Worm (Caenorhabditis elegans) whole organism, L4 larva: ENCODE measurements around the gene pgl-3.

Experiments
- D1046.2 ChIP-seq: fragments of 200-800 bp; sonication (Bioruptor generic); IDR thresholded peaks from 2 replicates; pipeline ENCODE4 v1.3.6; 2022; ENCODE audit warnings: missing genetic modification characterization, missing compliant biosample characterization
- F44E2.7 ChIP-seq: fragments of 200-800 bp; sonication (Bioruptor generic); IDR thresholded peaks from 2 replicates; pipeline ENCODE4 v2.1.2; 2022; ENCODE audit warnings: missing genetic modification characterization, missing compliant biosample characterization
- F49E8.2 ChIP-seq: sonication (generic microtip); optimal IDR thresholded peaks from 2 replicates; lab custom pipeline; 2016; ENCODE audit warnings: missing compliant biosample characterization, mild to moderate bottlenecking, missing genetic modification characterization, borderline replicate concordance
- aha-1 ChIP-seq: fragments of 150-350 bp; peaks from one replicate; lab custom pipeline; 2014; ENCODE audit warnings: missing biosample characterization, missing genetic modification characterization
- arid-1 ChIP-seq: fragments of 200-800 bp; sonication (Bioruptor generic); conservative IDR thresholded peaks from 2 replicates; pipeline ENCODE4 v1.3.6; 2022; ENCODE audit warnings: missing genetic modification reagents, missing genetic modification characterization, missing compliant biosample characterization
- ceh-20 ChIP-seq: fragments of 200-800 bp; sonication (Bioruptor generic); IDR thresholded peaks from 2 replicates; pipeline ENCODE4 v1.3.6; 2022; ENCODE audit warnings: missing genetic modification reagents, missing genetic modification characterization, missing compliant biosample characterization
- ceh-44 ChIP-seq: fragments of 200-800 bp; sonication (Bioruptor generic); IDR thresholded peaks from 2 replicates; pipeline ENCODE4 v1.3.6; 2022; ENCODE audit warnings: missing genetic modification reagents, missing genetic modification characterization, missing compliant biosample characterization
- ces-1 ChIP-seq: fragments of 150-350 bp; sonication (generic microtip); optimal IDR thresholded peaks from 4 replicates; lab custom pipeline; 2014; ENCODE audit warnings: missing biosample characterization, missing genetic modification reagents, missing genetic modification characterization
- ctbp-1 ChIP-seq: fragments of 200-800 bp; sonication (Bioruptor generic); IDR thresholded peaks from 2 replicates; pipeline ENCODE4 v1.3.6; 2022; ENCODE audit warnings: missing genetic modification reagents, missing genetic modification characterization, missing compliant biosample characterization
- daf-16 ChIP-seq, 3 experiments: sonication (generic microtip); optimal IDR thresholded peaks; 2 replicates each; lab custom pipeline; 2016 to 2017; ENCODE audit warnings: missing genetic modification characterization in 3 of 3, missing genetic modification reagents in 3 of 3, mild to moderate bottlenecking in 2 of 3, missing compliant biosample characterization in 2 of 3, missing biosample characterization in 1 of 3, moderate library complexity in 1 of 3
- dmd-6 ChIP-seq: fragments of 200-800 bp; sonication (Bioruptor generic); IDR thresholded peaks from 2 replicates; pipeline ENCODE4 v1.3.6; 2022; ENCODE audit warnings: missing genetic modification reagents, missing genetic modification characterization, missing compliant biosample characterization
- dmd-8 ChIP-seq: fragments of 200-800 bp; sonication (Bioruptor generic); IDR thresholded peaks from 2 replicates; pipeline ENCODE4 v1.3.6; 2022; ENCODE audit warnings: missing genetic modification characterization, missing compliant biosample characterization
- dpl-1 ChIP-seq: fragments of 150-350 bp; optimal IDR thresholded peaks from 2 replicates; lab custom pipeline; 2014; ENCODE audit warnings: missing biosample characterization, missing genetic modification reagents, missing genetic modification characterization
- duxl-1 ChIP-seq: sonication (generic microtip); optimal IDR thresholded peaks from 2 replicates; lab custom pipeline; 2016; ENCODE audit warnings: mild to moderate bottlenecking, missing genetic modification characterization, moderate library complexity, missing compliant biosample characterization; ENCODE audit not compliant: poor library complexity
- dve-1 ChIP-seq: sonication (generic microtip); optimal IDR thresholded peaks from 2 replicates; lab custom pipeline; 2017; ENCODE audit warnings: antibody characterized with exemption, mild to moderate bottlenecking, missing genetic modification characterization, missing compliant biosample characterization; ENCODE audit not compliant: insufficient read depth
- egl-27 ChIP-seq: sonication (generic microtip); optimal IDR thresholded peaks from 3 replicates; lab custom pipeline; 2017; ENCODE audit warnings: missing biosample characterization, missing genetic modification reagents, missing genetic modification characterization
- hlh-11 ChIP-seq: fragments of 200-800 bp; sonication (Bioruptor generic); optimal IDR thresholded peaks from 2 replicates; lab custom pipeline; 2018; ENCODE audit warnings: mild to moderate bottlenecking, missing genetic modification characterization, missing compliant biosample characterization
- hlh-30 ChIP-seq: sonication (generic microtip); optimal IDR thresholded peaks from 2 replicates; lab custom pipeline; 2017; ENCODE audit warnings: antibody characterized with exemption, mild to moderate bottlenecking, missing genetic modification characterization, missing compliant biosample characterization; ENCODE audit not compliant: insufficient read depth
- hmg-1.1 ChIP-seq: fragments of 200-800 bp; sonication (Bioruptor generic); IDR thresholded peaks from 2 replicates; pipeline ENCODE4 v1.3.6; 2022; ENCODE audit warnings: missing genetic modification reagents, missing genetic modification characterization, missing compliant biosample characterization
- lin-38 ChIP-seq: fragments of 200-800 bp; sonication (Bioruptor generic); IDR thresholded peaks from 2 replicates; pipeline ENCODE4 v1.3.6; 2022; ENCODE audit warnings: missing genetic modification reagents, missing genetic modification characterization, missing compliant biosample characterization
- lsy-2 ChIP-seq, 2 experiments: fragments of 150-350 bp in 1 of 2; sonication (generic microtip) in 1 of 2; optimal IDR thresholded peaks; 2 replicates each; lab custom pipeline; 2014 to 2017; ENCODE audit warnings: missing biosample characterization in 2 of 2, missing genetic modification characterization in 2 of 2
- mdt-29 ChIP-seq: fragments of 200-800 bp; sonication (Bioruptor generic); IDR thresholded peaks from 2 replicates; pipeline ENCODE4 v1.3.6; 2022; ENCODE audit warnings: missing genetic modification reagents, missing genetic modification characterization, missing compliant biosample characterization
- mep-1 ChIP-seq: fragments of 150-350 bp; sonication (generic microtip); optimal IDR thresholded peaks from 3 replicates; lab custom pipeline; 2014; ENCODE audit warnings: missing biosample characterization, missing genetic modification characterization
- mes-2 ChIP-seq: sonication (generic microtip); optimal IDR thresholded peaks from 2 replicates; lab custom pipeline; 2016; ENCODE audit warnings: missing genotype, mild to moderate bottlenecking, missing genetic modification characterization, missing compliant biosample characterization; ENCODE audit not compliant: poor library complexity, severe bottlenecking
- mxl-3 ChIP-seq: fragments of 200-800 bp; sonication (Bioruptor generic); optimal IDR thresholded peaks from 2 replicates; lab custom pipeline; 2018; ENCODE audit warnings: mild to moderate bottlenecking, missing genetic modification characterization, missing compliant biosample characterization
- nhr-102 ChIP-seq: sonication (generic microtip); optimal IDR thresholded peaks from 2 replicates; lab custom pipeline; 2016; ENCODE audit warnings: mild to moderate bottlenecking, missing genetic modification characterization, moderate library complexity, missing compliant biosample characterization
- nhr-11 ChIP-seq: fragments of 150-350 bp; optimal IDR thresholded peaks from 2 replicates; lab custom pipeline; 2014; ENCODE audit warnings: missing biosample characterization, missing genetic modification characterization
- nhr-111 ChIP-seq: fragments of 200-800 bp; sonication (Bioruptor generic); optimal IDR thresholded peaks from 2 replicates; lab custom pipeline; 2018; ENCODE audit warnings: mild to moderate bottlenecking, missing genetic modification characterization, missing compliant biosample characterization
- nhr-237 ChIP-seq: sonication (generic microtip); optimal IDR thresholded peaks from 2 replicates; lab custom pipeline; 2017; ENCODE audit warnings: missing biosample characterization, missing genetic modification characterization
- nhr-28 ChIP-seq: fragments of 150-350 bp; optimal IDR thresholded peaks from 2 replicates; lab custom pipeline; 2014; ENCODE audit warnings: missing biosample characterization, missing genetic modification characterization
- nhr-6 ChIP-seq: fragments of 150-350 bp; optimal IDR thresholded peaks from 2 replicates; lab custom pipeline; 2014; ENCODE audit warnings: missing biosample characterization, missing genetic modification characterization
- nhr-77 ChIP-seq: fragments of 150-350 bp; optimal IDR thresholded peaks from 2 replicates; lab custom pipeline; 2014; ENCODE audit warnings: missing biosample characterization, missing genetic modification characterization
- pqm-1 ChIP-seq: sonication (generic microtip); optimal IDR thresholded peaks from 2 replicates; lab custom pipeline; 2017; ENCODE audit warnings: missing biosample characterization, missing genetic modification characterization
- rbr-2 ChIP-seq: sonication (generic microtip); optimal IDR thresholded peaks from 2 replicates; lab custom pipeline; 2016; ENCODE audit warnings: missing genotype, missing genetic modification characterization, missing compliant biosample characterization
- saeg-2 ChIP-seq: fragments of 200-800 bp; sonication (Bioruptor generic); IDR thresholded peaks from 2 replicates; pipeline ENCODE4 v1.3.6; 2022; ENCODE audit warnings: missing genetic modification reagents, missing genetic modification characterization, missing compliant biosample characterization
- set-16 ChIP-seq: fragments of 200-800 bp; sonication (Bioruptor generic); IDR thresholded peaks from 2 replicates; pipeline ENCODE4 v1.3.6; 2022; ENCODE audit warnings: missing genetic modification reagents, missing genetic modification characterization, missing compliant biosample characterization
- snpc-4 ChIP-seq: fragments of 150-350 bp; optimal IDR thresholded peaks from 2 replicates; lab custom pipeline; 2014; ENCODE audit warnings: missing biosample characterization, missing genetic modification characterization
- tag-97 ChIP-seq: fragments of 200-800 bp; sonication (Bioruptor generic); IDR thresholded peaks from 2 replicates; pipeline ENCODE4 v1.3.6; 2022; ENCODE audit warnings: missing genetic modification characterization, missing compliant biosample characterization
- unc-62 ChIP-seq, 3 experiments: fragments of 150-350 bp in 1 of 3; sonication (generic microtip); optimal IDR thresholded peaks in 2 of 3; peaks in 1 of 3; 1 replicate in 1 of 3; 2 replicates in 2 of 3; lab custom pipeline; 2014 to 2017; ENCODE audit warnings: missing biosample characterization in 3 of 3, missing genetic modification characterization in 3 of 3, missing genetic modification reagents in 3 of 3, missing genotype in 1 of 3
- vab-7 ChIP-seq: fragments of 200-800 bp; sonication (Bioruptor generic); IDR thresholded peaks from 2 replicates; pipeline ENCODE4 v1.3.6; 2022; ENCODE audit warnings: missing genetic modification reagents, missing genetic modification characterization, missing compliant biosample characterization
- zfp-2 ChIP-seq: sonication (generic microtip); optimal IDR thresholded peaks from 2 replicates; lab custom pipeline; 2016; ENCODE audit warnings: mild to moderate bottlenecking, missing genetic modification characterization, missing compliant biosample characterization
- ztf-7 ChIP-seq: fragments of 150-350 bp; optimal IDR thresholded peaks from 2 replicates; lab custom pipeline; 2014; ENCODE audit warnings: missing biosample characterization, missing genetic modification characterization

Gene pgl-3

DNA sequence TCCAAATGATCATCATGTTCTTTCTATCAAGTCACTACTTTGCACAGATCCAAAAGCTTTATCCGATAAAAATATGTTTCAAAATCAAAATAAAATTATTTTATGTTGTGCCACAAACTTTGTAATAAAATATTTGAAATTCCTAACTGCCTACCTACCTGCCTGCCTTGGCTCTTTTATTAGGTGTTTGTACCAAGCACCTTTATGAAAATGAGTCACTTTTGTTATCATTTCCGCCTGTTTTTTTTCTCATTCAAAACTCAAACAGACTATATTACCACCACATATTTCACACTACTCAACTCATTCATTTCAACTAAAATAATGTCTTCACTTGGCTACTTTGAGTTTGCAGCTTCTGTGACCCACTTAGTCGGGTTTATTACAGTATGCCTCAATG, 31.3 kb upstream of the pgl-3 start, which contains the start of gene F39G3.4:
Gene F39G3.4, plus strand, starts transcription at position 301 of the 400 bp plus-strand sequence.
- no peak for TF ChIP-seq zfp-2 (tag; lab: Kevin White, UChicago)
- peak; percentile 30 for TF ChIP-seq aha-1 (tag; lab: Kevin White, UChicago)

DNA sequence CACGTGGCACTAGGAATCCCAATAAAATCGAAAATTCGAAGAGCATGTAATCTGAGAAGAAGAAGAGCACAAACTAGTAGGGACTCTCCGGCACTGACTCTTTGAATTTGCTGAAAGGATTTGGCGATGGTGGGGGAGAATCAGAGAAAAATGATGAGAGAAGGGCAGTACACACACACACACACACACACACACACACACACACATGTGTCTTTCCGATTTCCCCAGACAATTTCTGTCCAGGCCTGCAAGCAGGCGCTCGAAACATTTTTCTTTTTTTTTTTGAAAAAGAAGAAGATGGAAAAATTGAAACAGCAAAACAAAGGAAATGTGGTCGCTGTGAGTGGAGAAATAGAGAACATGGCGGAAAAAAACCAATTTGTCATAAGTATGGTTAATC, 25.7 kb upstream of the pgl-3 start, which contains the start of gene tig-2:
Gene tig-2, minus strand, starts transcription at position 87 of the 400 bp plus-strand sequence.
- TF ChIP-seq saeg-2 (GFP tag; lab: Robert Waterston, UW) (0 out of 2 replicates have a peak, but pooled peaks have one; percentile 25), nhr-237 (tag; lab: Kevin White, UChicago) (no peak), D1046.2 (GFP tag; lab: Robert Waterston, UW) (no peak), dpl-1 (GFP tag; lab: Kevin White, UChicago) (no peak), dmd-6 (GFP tag; lab: Robert Waterston, UW) (peak; percentile 58), tag-97 (GFP tag; lab: Robert Waterston, UW) (no peak), nhr-11 (peak; percentile 16), dve-1 (tag; lab: Kevin White, UChicago) (no peak), zfp-2 (tag; lab: Kevin White, UChicago) (no peak), ces-1 (GFP tag; lab: Kevin White, UChicago) (no peak), hlh-11 (tag; lab: Kevin White, UChicago) (peak; percentile 28), hmg-1.1 (GFP tag; lab: Robert Waterston, UW) (peak; percentile 53; the same call in 1 of the 2 replicates), lsy-2 (tag; optimal IDR thresholded peaks at IDR 0.05; lab: Kevin White, UChicago) (peak in 1 of 2 experiments; percentile 29), daf-16 (GFP tag; optimal IDR thresholded peaks at IDR 0.05; lab: Kevin White, UChicago) (no peak), daf-16 (tag; optimal IDR thresholded peaks at IDR 0.05; lab: Kevin White, UChicago) (no peak), unc-62 (GFP tag; optimal IDR thresholded peaks at IDR 0.05 in 1 of 2; lab: Kevin White, UChicago) (peak in 1 of 2 experiments; percentile 99), unc-62 (tag; optimal IDR thresholded peaks at IDR 0.05; lab: Kevin White, UChicago) (no peak), nhr-77 (no peak), set-16 (GFP tag; lab: Robert Waterston, UW) (no peak), ceh-20 (GFP tag; lab: Robert Waterston, UW) (0 out of 2 replicates have a peak, but pooled peaks have one; percentile 43), hlh-30 (tag; lab: Kevin White, UChicago) (peak; percentile 29), nhr-28 (tag; lab: Kevin White, UChicago) (peak; percentile 48), mep-1 (tag; lab: Kevin White, UChicago) (peak; percentile 19), mxl-3 (GFP tag; lab: Kevin White, UChicago) (peak; percentile 65), lin-38 (GFP tag; lab: Robert Waterston, UW) (no peak), aha-1 (tag; lab: Kevin White, UChicago) (peak; percentile 80), vab-7 (GFP tag; lab: Robert Waterston, UW) (no peak), ctbp-1 (0 out of 2 replicates have a peak, but pooled peaks have one; percentile 11)

DNA sequence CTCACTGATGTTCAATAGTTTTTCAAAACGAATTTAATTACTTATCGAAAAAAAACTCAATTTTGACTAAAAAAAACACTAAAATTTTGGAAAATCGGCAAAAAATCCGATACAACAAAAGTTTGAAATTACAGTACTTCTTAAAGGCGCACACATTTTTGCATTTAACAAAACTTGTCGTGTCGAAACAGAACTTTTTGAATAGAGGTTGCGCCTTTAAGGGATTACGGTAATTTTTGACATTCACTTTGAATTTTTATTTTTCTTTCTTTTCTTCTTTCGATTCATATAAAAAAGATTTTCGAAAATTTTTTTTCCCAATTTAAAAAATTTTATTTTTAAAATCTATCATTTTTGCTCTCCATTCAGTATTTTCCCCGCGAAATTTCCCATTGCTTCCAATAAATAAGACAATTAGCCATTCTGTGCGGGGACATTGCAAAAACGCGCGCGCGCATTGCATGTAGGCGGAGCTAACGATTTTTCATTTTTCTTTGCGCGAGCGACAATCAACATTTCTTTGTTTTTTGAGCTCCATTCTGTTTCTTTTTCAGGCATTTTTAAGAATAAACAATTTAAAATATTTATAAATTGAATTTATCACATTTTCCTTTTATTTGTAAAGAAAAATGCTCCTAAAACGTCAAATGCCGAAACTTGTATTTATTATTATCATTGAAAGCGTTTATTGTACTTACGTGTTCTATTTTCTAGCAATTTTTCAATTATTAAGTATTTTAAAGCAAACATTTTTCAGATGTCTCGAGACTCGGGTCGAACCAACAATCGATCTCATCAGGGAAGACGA, 24.4 kb upstream of the pgl-3 start, which contains the start of gene F39G3.3:
Gene F39G3.3, plus strand, starts transcription at position 758 of the 808 bp plus-strand sequence.
- TF ChIP-seq zfp-2 (tag; lab: Kevin White, UChicago): no peak
- TF ChIP-seq F49E8.2 (tag; lab: Kevin White, UChicago): peak; percentile 84
- TF ChIP-seq nhr-111 (GFP tag; lab: Kevin White, UChicago): no peak
- TF ChIP-seq mes-2 (tag; lab: Kevin White, UChicago): peak; percentile 86
- TF ChIP-seq ctbp-1: no peak
- TF ChIP-seq hmg-1.1 (GFP tag; lab: Robert Waterston, UW): peak; percentile 81
- TF ChIP-seq aha-1 (tag; lab: Kevin White, UChicago): peak; percentile 82
- peak; percentile 58 for TF ChIP-seq duxl-1 (tag; lab: Kevin White, UChicago)
- TF ChIP-seq dve-1 (tag; lab: Kevin White, UChicago): peak; percentile 45
- TF ChIP-seq nhr-6 (tag; lab: Kevin White, UChicago): peak; percentile 10
- no peak for TF ChIP-seq egl-27 (tag; lab: Kevin White, UChicago)
- peak; percentile 40 for TF ChIP-seq nhr-102
- no peak for TF ChIP-seq pqm-1 (tag; lab: Kevin White, UChicago)
- TF ChIP-seq snpc-4: no peak
- peak; percentile 50 for TF ChIP-seq rbr-2 (tag; lab: Kevin White, UChicago)
- TF ChIP-seq ceh-20 (GFP tag; lab: Robert Waterston, UW): 0 out of 2 replicates have a peak, but pooled peaks have one; percentile 11
- TF ChIP-seq dmd-8 (GFP tag; lab: Robert Waterston, UW): no peak
- no peak for TF ChIP-seq ztf-7 (tag; lab: Kevin White, UChicago)
- peak; percentile 81 for TF ChIP-seq mep-1 (tag; lab: Kevin White, UChicago)
- no peak for TF ChIP-seq mdt-29
- no peak for TF ChIP-seq arid-1
- no peak for TF ChIP-seq F44E2.7 (GFP tag; lab: Robert Waterston, UW)
- TF ChIP-seq hlh-11 (tag; lab: Kevin White, UChicago): peak; percentile 14
- no peak for TF ChIP-seq unc-62 (GFP tag; optimal IDR thresholded peaks at IDR 0.05 in 1 of 2; lab: Kevin White, UChicago)
- no peak for TF ChIP-seq unc-62 (tag; optimal IDR thresholded peaks at IDR 0.05; lab: Kevin White, UChicago)
- TF ChIP-seq ceh-44 (GFP tag; lab: Robert Waterston, UW): no peak
